Worm (Caenorhabditis elegans): ENCODE data around the gene T23F11.4.
A peak's percentile ranks its signal among the peaks of the same experiment; 100 is the strongest.

T23F11.4 gene

ce11 chrIII:4626148-4626922, 38.8 kb downstream of the T23F11.4 start (continued):
- TF ChIP-seq mec-3 (tag; optimal IDR thresholded peaks at IDR 0.05; ENCODE audit: borderline replicate concordance) (no peak), ama-1 (optimal IDR thresholded peaks at IDR 0.05) (no peak), ceh-34 (tag; optimal IDR thresholded peaks at IDR 0.05) (no peak), ceh-6 (GFP tag; optimal IDR thresholded peaks at IDR 0.05) (peak; percentile 42)

- TF ChIP-seq ref-2 (tag; optimal IDR thresholded peaks at IDR 0.05): no peak
- no peak for TF ChIP-seq npax-4 (tag; optimal IDR thresholded peaks at IDR 0.05)
- TF ChIP-seq zip-5 (tag; optimal IDR thresholded peaks at IDR 0.05): no peak
- no peak for TF ChIP-seq ztf-16 (tag; optimal IDR thresholded peaks at IDR 0.05)
- TF ChIP-seq hlh-8 (tag; optimal IDR thresholded peaks at IDR 0.05): no peak
- TF ChIP-seq unc-42 (tag; optimal IDR thresholded peaks at IDR 0.05): peak; percentile 45
- no peak for TF ChIP-seq ceh-14 (tag; optimal IDR thresholded peaks at IDR 0.05)
- TF ChIP-seq pha-4 (tag; optimal IDR thresholded peaks at IDR 0.05): no peak
- TF ChIP-seq ceh-31 (tag; optimal IDR thresholded peaks at IDR 0.05): no peak
Measured at ce11 chrIII:4622375-4623130, 42.6 kb downstream of the T23F11.4 start, which contains the start of gene lron-5. lron-5 (plus strand) TSS chrIII:4623029.

ce11 chrIII:4616071-4616571, 49.1 kb downstream of the T23F11.4 start, which contains the start of gene lips-3:
lips-3 (plus strand) TSS chrIII:4616528.
- TF ChIP-seq F13H6.1 (tag; optimal IDR thresholded peaks at IDR 0.05) (peak; percentile 1), hlh-15 (tag; optimal IDR thresholded peaks at IDR 0.05) (no peak), ceh-22 (tag; optimal IDR thresholded peaks at IDR 0.05) (no peak), tbx-2 (tag; optimal IDR thresholded peaks at IDR 0.05) (no peak)

All from whole organism, late embryonic.